Worm (Caenorhabditis elegans): ENCODE results near the gene cwn-2.

The cwn-2 gene

DNA sequence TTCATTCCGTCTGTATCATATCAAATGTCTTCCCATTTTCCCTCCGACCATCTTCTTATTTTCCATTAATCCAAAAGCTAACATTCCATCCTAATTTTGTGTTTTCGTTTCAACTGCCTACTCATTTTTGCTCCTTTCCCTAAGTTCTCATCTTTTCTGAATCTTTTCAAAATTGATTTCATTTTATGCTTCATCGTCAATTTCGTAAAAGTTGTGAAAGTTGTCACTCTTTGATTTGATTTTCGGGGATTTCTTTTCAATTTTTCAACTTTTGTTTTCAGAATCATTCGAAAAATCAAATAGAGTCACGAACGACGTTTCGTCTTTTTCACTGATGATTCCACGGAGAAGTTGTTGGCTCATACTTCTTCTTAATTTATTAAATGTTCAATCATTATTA, at the start of gene cwn-2:
Gene cwn-2, plus strand, starts transcription at position 276 of the 400 bp plus-strand sequence.
- TF ChIP-seq ceh-27 (GFP tag; optimal IDR thresholded peaks at IDR 0.05) (no peak), repo-1 (tag; optimal IDR thresholded peaks at IDR 0.05) (no peak), lsl-1 (GFP tag; optimal IDR thresholded peaks at IDR 0.05) (no peak), tlf-1 (GFP tag; optimal IDR thresholded peaks at IDR 0.05) (no peak), tbx-9 (tag; optimal IDR thresholded peaks at IDR 0.05; ENCODE audit: borderline replicate concordance) (no peak), Y53F4B.3 (GFP tag; IDR thresholded peaks at IDR 0.05) (no peak), C06A6.2 (GFP tag; conservative IDR thresholded peaks at IDR 0.05) (no peak), him-1 (tag; optimal IDR thresholded peaks at IDR 0.05) (no peak)

DNA sequence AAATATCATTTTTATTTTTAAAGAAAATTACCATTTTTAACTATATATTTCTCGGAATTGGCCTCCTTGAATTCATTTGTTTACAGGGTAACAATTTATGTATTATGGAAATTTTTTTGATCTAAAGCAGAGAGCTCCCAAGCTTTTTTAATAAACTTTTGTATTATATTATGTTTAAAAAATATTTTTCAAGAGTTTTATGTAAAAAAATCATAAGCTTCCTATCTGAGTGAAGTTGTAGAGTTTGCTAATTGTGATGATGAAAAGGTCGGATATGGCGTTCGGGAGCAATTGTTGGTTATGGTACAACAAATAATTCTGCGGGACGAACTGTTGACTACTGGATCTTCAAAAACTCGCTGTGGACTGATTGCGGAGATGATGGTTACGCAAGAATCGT, 46.3 kb upstream of the cwn-2 start, which contains the start of gene F44D12.19:
Gene F44D12.19, plus strand, starts transcription at position 301 of the 400 bp plus-strand sequence.
- TF ChIP-seq F33H1.4 (GFP tag; IDR thresholded peaks at IDR 0.05) (no peak), efl-1 (GFP tag; optimal IDR thresholded peaks at IDR 0.05) (no peak), ztf-6 (GFP tag; IDR thresholded peaks at IDR 0.05) (no peak), lag-1 (GFP tag; IDR thresholded peaks at IDR 0.05) (no peak)

DNA sequence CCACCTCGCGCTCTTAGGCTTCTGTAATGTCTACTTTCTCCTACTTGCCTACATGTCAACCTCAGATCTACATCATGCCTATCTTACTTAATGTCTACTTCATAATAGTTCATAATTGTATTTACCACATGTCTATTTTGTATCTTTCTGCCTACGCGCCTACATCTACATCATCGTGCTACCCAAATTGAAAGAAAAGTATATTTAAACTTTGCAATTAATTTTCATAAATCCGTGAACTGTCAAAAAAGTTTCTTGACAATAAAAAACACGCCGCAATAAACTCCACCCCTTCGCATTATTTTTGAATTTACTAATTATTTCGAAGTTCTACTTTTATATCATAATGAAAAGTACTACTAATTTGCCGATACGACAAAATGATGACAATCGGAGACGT, 44.6 kb upstream of the cwn-2 start, which contains the start of gene F44D12.8:
Gene F44D12.8, plus strand, starts transcription at position 301 of the 400 bp plus-strand sequence.
- TF ChIP-seq athp-1 (tag; optimal IDR thresholded peaks at IDR 0.05) (no peak), zfh-2 (GFP tag; conservative IDR thresholded peaks at IDR 0.05) (no peak), sptf-2 (GFP tag; optimal IDR thresholded peaks at IDR 0.05) (no peak), Y53G8AR.9 (GFP tag; conservative IDR thresholded peaks at IDR 0.05) (no peak), snpc-1.1 (tag; optimal IDR thresholded peaks at IDR 0.05; ENCODE audit: insufficient read depth) (no peak), bed-2 (GFP tag; IDR thresholded peaks at IDR 0.05) (no peak)

DNA sequence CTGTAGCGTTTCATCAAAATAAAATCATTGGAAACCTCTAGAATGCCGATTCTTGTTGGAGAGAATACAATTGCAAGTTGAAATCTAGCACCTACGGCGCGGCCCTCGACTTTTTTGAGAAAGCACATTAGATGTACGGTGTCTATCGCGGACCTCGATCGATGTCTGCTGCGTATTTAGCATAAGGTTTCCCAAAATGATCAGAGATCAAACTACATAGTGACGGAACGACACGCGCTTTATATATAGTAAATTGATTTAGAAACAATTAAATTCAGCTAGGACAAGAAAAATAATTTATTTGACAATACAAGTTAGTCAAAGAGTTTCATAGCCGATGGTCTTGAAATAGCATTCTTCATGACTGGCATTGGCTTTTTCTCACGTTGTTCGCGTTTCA, 41.5 kb upstream of the cwn-2 start:
- TF ChIP-seq pbrm-1 (GFP tag; IDR thresholded peaks at IDR 0.05) (peak; percentile 54), snpc-1.1 (tag; optimal IDR thresholded peaks at IDR 0.05; ENCODE audit: insufficient read depth) (peak; percentile 71), hmg-1.2 (GFP tag; IDR thresholded peaks at IDR 0.05) (peak; percentile 51), snpc-4 (GFP tag; optimal IDR thresholded peaks at IDR 0.05) (no peak), snpc-4 (tag; optimal IDR thresholded peaks at IDR 0.05) (peak in 2 of 4 experiments; percentile 62 to 85), gei-17 (GFP tag; optimal IDR thresholded peaks at IDR 0.05) (no peak), K12H6.12 (tag; optimal IDR thresholded peaks at IDR 0.05) (no peak)

DNA sequence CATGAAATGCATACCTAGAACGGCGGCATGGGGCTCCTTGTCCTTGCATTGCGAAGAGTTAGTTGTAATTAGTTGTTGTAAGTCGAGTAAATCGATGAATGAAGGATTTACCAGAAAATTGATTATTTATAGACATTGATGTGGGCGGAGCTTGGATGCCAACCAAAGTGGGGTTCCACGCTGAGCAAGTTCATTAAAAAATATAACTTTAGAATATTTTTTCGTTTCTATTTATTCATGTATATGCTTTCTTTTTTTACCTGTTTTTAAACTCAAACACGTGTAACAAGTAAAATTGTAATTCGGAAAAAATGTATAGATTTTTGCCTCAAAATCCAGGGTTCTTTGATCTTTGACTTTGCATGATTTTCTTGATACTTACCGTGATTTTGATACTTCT, 40.0 kb upstream of the cwn-2 start, which contains the start of gene gipc-2:
Gene gipc-2, minus strand, starts transcription at position 101 of the 400 bp plus-strand sequence.
- TF ChIP-seq attf-6 (GFP tag; IDR thresholded peaks at IDR 0.05) (no peak), let-526 (GFP tag; IDR thresholded peaks at IDR 0.05) (no peak), C06A6.2 (GFP tag; conservative IDR thresholded peaks at IDR 0.05) (no peak), attf-5 (GFP tag; optimal IDR thresholded peaks at IDR 0.05) (no peak), lin-26 (GFP tag; IDR thresholded peaks at IDR 0.05) (no peak), bed-2 (GFP tag; IDR thresholded peaks at IDR 0.05) (no peak), hsf-1 (GFP tag; IDR thresholded peaks at IDR 0.05) (no peak), Y67H2A.10 (GFP tag; conservative IDR thresholded peaks at IDR 0.05) (no peak), nhr-179 (tag; optimal IDR thresholded peaks at IDR 0.05) (no peak), madf-10 (tag; optimal IDR thresholded peaks at IDR 0.05) (no peak), chd-7 (tag; optimal IDR thresholded peaks at IDR 0.05) (no peak), sdz-38 (tag; optimal IDR thresholded peaks at IDR 0.05) (no peak), bed-1 (GFP tag; IDR thresholded peaks at IDR 0.05) (no peak), Y95B8A.8 (GFP tag; IDR thresholded peaks at IDR 0.05) (no peak), nfya-2 (GFP tag; IDR thresholded peaks at IDR 0.05) (no peak), K12H6.12 (tag; optimal IDR thresholded peaks at IDR 0.05) (no peak), ceh-79 (tag; optimal IDR thresholded peaks at IDR 0.05) (no peak), mxl-1 (tag; optimal IDR thresholded peaks at IDR 0.05) (no peak)
